Fruit fly (Drosophila melanogaster): ENCODE results near the gene Dci.

dm6 chr3L:880851-881250 is 29.7 kb downstream of the Dci start:
- TF ChIP-seq usp (GFP tag; optimal IDR thresholded peaks at IDR 0.05) (no peak), stc (GFP tag; IDR thresholded peaks at IDR 0.05) (no peak), CG43689 (GFP tag; IDR thresholded peaks at IDR 0.05) (no peak), br (optimal IDR thresholded peaks at IDR 0.05) (no peak), Fer1 (GFP tag; optimal IDR thresholded peaks at IDR 0.05) (no peak)

Measured in whole organism, embryonic.